Fruit fly (Drosophila melanogaster) whole organism, embryonic: Measurements from ENCODE around the gene PolD3.

Experiments
- Abd-B ChIP-seq: fragments of 200-800 bp; sonication (Bioruptor generic); optimal IDR thresholded peaks from 2 replicates; lab custom pipeline; 2018; ENCODE audit warnings: missing biosample characterization, mild to moderate bottlenecking, missing genetic modification characterization, moderate library complexity
- Ada2b ChIP-seq: fragments of 200-800 bp; sonication (Bioruptor generic); IDR thresholded peaks from 2 replicates; pipeline ENCODE4 v1.3.6; 2022; ENCODE audit warnings: missing biosample characterization, missing genetic modification characterization
- Bgb ChIP-seq: fragments of 200-800 bp; sonication (Bioruptor generic); IDR thresholded peaks from 2 replicates; pipeline ENCODE4 v1.3.6; 2022; ENCODE audit warnings: missing biosample characterization, missing genetic modification characterization; ENCODE audit not compliant: partially characterized antibody
- C15 ChIP-seq: fragments of 200-800 bp; sonication (Bioruptor generic); IDR thresholded peaks from 3 replicates; pipeline ENCODE4 v1.3.6; 2022; ENCODE audit warnings: missing biosample characterization, missing genetic modification characterization
- CG10267 ChIP-seq: fragments of 200-800 bp; sonication (Bioruptor generic); optimal IDR thresholded peaks from 2 replicates; lab custom pipeline; 2018; ENCODE audit warnings: missing biosample characterization, mild to moderate bottlenecking, missing genetic modification characterization, moderate library complexity
- CG10654 ChIP-seq: fragments of 200-800 bp; sonication (Bioruptor generic); optimal IDR thresholded peaks from 2 replicates; lab custom pipeline; 2016; ENCODE audit warnings: missing biosample characterization, missing genetic modification characterization
- CG12299 ChIP-seq: fragments of 200-800 bp; sonication (Bioruptor generic); optimal IDR thresholded peaks from 2 replicates; lab custom pipeline; 2018; ENCODE audit warnings: missing biosample characterization, mild to moderate bottlenecking, missing genetic modification characterization
- CG14667 ChIP-seq: fragments of 200-800 bp; sonication (Bioruptor generic); IDR thresholded peaks from 2 replicates; pipeline ENCODE4 v1.3.6; 2022; ENCODE audit warnings: missing biosample characterization, missing genetic modification characterization
- CG14860 ChIP-seq: fragments of 200-800 bp; sonication (Bioruptor generic); IDR thresholded peaks from 3 replicates; pipeline ENCODE4 v1.3.6; 2022; ENCODE audit warnings: missing biosample characterization, missing genetic modification characterization; ENCODE audit not compliant: partially characterized antibody
- CG15601 ChIP-seq: fragments of 200-800 bp; sonication (Bioruptor generic); optimal IDR thresholded peaks from 3 replicates; lab custom pipeline; 2019; ENCODE audit warnings: missing biosample characterization, mild to moderate bottlenecking, missing genetic modification characterization, moderate library complexity
- CG16813 ChIP-seq: fragments of 200-800 bp; sonication (Bioruptor generic); IDR thresholded peaks from 3 replicates; pipeline ENCODE4 v1.3.6; 2022; ENCODE audit warnings: missing biosample characterization, missing genetic modification characterization; ENCODE audit not compliant: partially characterized antibody
- CG17802 ChIP-seq: fragments of 200-800 bp; sonication (Bioruptor generic); optimal IDR thresholded peaks from 2 replicates; lab custom pipeline; 2018; ENCODE audit warnings: missing biosample characterization, mild to moderate bottlenecking, missing genetic modification characterization, moderate library complexity
- CG3407 ChIP-seq: fragments of 200-800 bp; sonication (Bioruptor generic); optimal IDR thresholded peaks from 2 replicates; lab custom pipeline; 2018; ENCODE audit warnings: missing biosample characterization, mild to moderate bottlenecking, missing genetic modification characterization
- CG34224 ChIP-seq: fragments of 200-800 bp; sonication (Bioruptor generic); IDR thresholded peaks from 3 replicates; pipeline ENCODE4 v1.3.6; 2022; ENCODE audit warnings: missing biosample characterization, missing genetic modification characterization; ENCODE audit not compliant: partially characterized antibody
- CG4424 ChIP-seq: fragments of 200-800 bp; sonication (Bioruptor generic); optimal IDR thresholded peaks from 3 replicates; lab custom pipeline; 2016; ENCODE audit warnings: missing biosample characterization, missing genetic modification characterization
- CG4707 ChIP-seq: fragments of 200-800 bp; sonication (Bioruptor generic); optimal IDR thresholded peaks from 2 replicates; lab custom pipeline; 2018; ENCODE audit warnings: missing biosample characterization, mild to moderate bottlenecking, missing genetic modification characterization, moderate library complexity
- CG6272 ChIP-seq: fragments of 200-800 bp; sonication (Bioruptor generic); IDR thresholded peaks from 2 replicates; pipeline ENCODE4 v1.3.6; 2022; ENCODE audit warnings: missing biosample characterization, missing genetic modification characterization
- CG6791 ChIP-seq: fragments of 200-800 bp; sonication (Bioruptor generic); IDR thresholded peaks from 3 replicates; pipeline ENCODE4 v1.3.6; 2022; ENCODE audit warnings: missing biosample characterization, missing genetic modification characterization; ENCODE audit not compliant: partially characterized antibody
- CG7928 ChIP-seq: fragments of 200-800 bp; sonication (Bioruptor generic); optimal IDR thresholded peaks from 2 replicates; lab custom pipeline; 2017; ENCODE audit warnings: missing biosample characterization, mild to moderate bottlenecking, missing genetic modification characterization
- CG8290 ChIP-seq, 3 experiments: fragments of 200-800 bp; sonication (Bioruptor generic); optimal IDR thresholded peaks; 2 replicates each; lab custom pipeline; 2016 to 2019; ENCODE audit warnings: missing biosample characterization in 3 of 3, missing genetic modification characterization in 3 of 3, mild to moderate bottlenecking in 2 of 3, moderate library complexity in 1 of 3
- CG8765 ChIP-seq: fragments of 200-800 bp; sonication (Bioruptor generic); IDR thresholded peaks from 2 replicates; pipeline ENCODE4 v1.3.6; 2022; ENCODE audit warnings: missing biosample characterization, missing genetic modification characterization
- CG9215 ChIP-seq: fragments of 200-800 bp; sonication (Bioruptor generic); IDR thresholded peaks from 2 replicates; pipeline ENCODE4 v1.3.6; 2022; ENCODE audit warnings: missing biosample characterization, missing genetic modification characterization
- CG9797 ChIP-seq: fragments of 200-800 bp; sonication (Bioruptor generic); optimal IDR thresholded peaks from 3 replicates; lab custom pipeline; 2018; ENCODE audit warnings: missing biosample characterization, mild to moderate bottlenecking, missing genetic modification characterization
- CoRest ChIP-seq: fragments of 200-800 bp; sonication (Bioruptor generic); optimal IDR thresholded peaks from 3 replicates; lab custom pipeline; 2018; ENCODE audit warnings: missing biosample characterization, mild to moderate bottlenecking, missing genetic modification characterization, moderate library complexity
- HLH3B ChIP-seq: fragments of 200-800 bp; sonication (Bioruptor generic); IDR thresholded peaks from 2 replicates; pipeline ENCODE4 v1.3.6; 2022; ENCODE audit warnings: missing biosample characterization, missing genetic modification characterization
- Lim3 ChIP-seq: fragments of 200-800 bp; sonication (Bioruptor generic); IDR thresholded peaks from 2 replicates; pipeline ENCODE4 v1.3.6; 2022; ENCODE audit warnings: missing biosample characterization, missing genetic modification characterization
- MBD-R2 ChIP-seq: fragments of 200-800 bp; sonication (Bioruptor generic); IDR thresholded peaks from 2 replicates; pipeline ENCODE4 v1.3.6; 2022; ENCODE audit warnings: missing biosample characterization, missing genetic modification characterization
- Med ChIP-seq: fragments of 200-800 bp; sonication (Bioruptor generic); peaks from one replicate; lab custom pipeline; 2016; ENCODE audit warnings: missing biosample characterization, missing genetic modification characterization, mild to moderate bottlenecking, inconsistent platforms, moderate library complexity
- PHDP ChIP-seq: fragments of 200-800 bp; sonication (Bioruptor generic); optimal IDR thresholded peaks from 3 replicates; lab custom pipeline; 2018; ENCODE audit warnings: missing biosample characterization, mild to moderate bottlenecking, missing genetic modification characterization, moderate library complexity
- Sin3A ChIP-seq: fragments of >200 bp; optimal IDR thresholded peaks from 2 replicates; lab custom pipeline; 2018
- Sox100B ChIP-seq: fragments of 200-800 bp; sonication (Bioruptor generic); optimal IDR thresholded peaks from 3 replicates; lab custom pipeline; 2018; ENCODE audit warnings: missing biosample characterization, mild to moderate bottlenecking, missing genetic modification characterization
- Ssrp ChIP-seq: fragments of 200-800 bp; sonication (Bioruptor generic); optimal IDR thresholded peaks from 2 replicates; lab custom pipeline; 2018; ENCODE audit warnings: missing biosample characterization, mild to moderate bottlenecking, missing genetic modification characterization, moderate library complexity
- al ChIP-seq: fragments of 200-800 bp; sonication (Bioruptor generic); IDR thresholded peaks from 2 replicates; pipeline ENCODE4 v1.3.6; 2022; ENCODE audit warnings: missing biosample characterization, missing genetic modification characterization
- ash1 ChIP-seq: fragments of 200-800 bp; sonication (Bioruptor generic); optimal IDR thresholded peaks from 2 replicates; lab custom pipeline; 2018; ENCODE audit warnings: missing biosample characterization, mild to moderate bottlenecking, missing genetic modification characterization
- chinmo ChIP-seq: fragments of 200-800 bp; sonication (Bioruptor generic); IDR thresholded peaks from 4 replicates; pipeline ENCODE4 v1.3.6; 2022; ENCODE audit warnings: missing biosample characterization, missing genetic modification characterization; ENCODE audit not compliant: partially characterized antibody
- gem ChIP-seq: fragments of 200-800 bp; sonication (Bioruptor generic); optimal IDR thresholded peaks from 2 replicates; lab custom pipeline; 2019; ENCODE audit warnings: missing biosample characterization, mild to moderate bottlenecking, missing genetic modification characterization, moderate library complexity
- hbn ChIP-seq: fragments of 200-800 bp; sonication (Bioruptor generic); IDR thresholded peaks from 2 replicates; pipeline ENCODE4 v1.3.6; 2022; ENCODE audit warnings: missing biosample characterization, missing genetic modification characterization; ENCODE audit not compliant: partially characterized antibody
- kay ChIP-seq: fragments of 200-800 bp; sonication (Bioruptor generic); optimal IDR thresholded peaks from 2 replicates; lab custom pipeline; 2016; ENCODE audit warnings: missing biosample characterization, missing genetic modification characterization
- luna ChIP-seq: fragments of 200-800 bp; sonication (Bioruptor generic); optimal IDR thresholded peaks from 2 replicates; lab custom pipeline; 2016; ENCODE audit warnings: missing biosample characterization, missing genetic modification characterization
- phol ChIP-seq: fragments of 200-800 bp; sonication (Bioruptor generic); optimal IDR thresholded peaks from 3 replicates; lab custom pipeline; 2018; ENCODE audit warnings: missing biosample characterization, mild to moderate bottlenecking, missing genetic modification characterization, moderate library complexity
- pzg ChIP-seq: fragments of 200-800 bp; sonication (Bioruptor generic); optimal IDR thresholded peaks from 3 replicates; lab custom pipeline; 2018; ENCODE audit warnings: missing biosample characterization, mild to moderate bottlenecking, missing genetic modification characterization, moderate library complexity
- sqz ChIP-seq: fragments of 200-800 bp; sonication (Bioruptor generic); optimal IDR thresholded peaks from 3 replicates; lab custom pipeline; 2018; ENCODE audit warnings: missing biosample characterization, mild to moderate bottlenecking, missing genetic modification characterization
- stwl ChIP-seq: fragments of 200-800 bp; sonication (Bioruptor generic); optimal IDR thresholded peaks from 3 replicates; lab custom pipeline; 2018; ENCODE audit warnings: missing biosample characterization, mild to moderate bottlenecking, missing genetic modification characterization, moderate library complexity
- sug ChIP-seq: fragments of 200-800 bp; optimal IDR thresholded peaks from 2 replicates; lab custom pipeline; 2019; ENCODE audit warnings: missing biosample characterization, mild to moderate bottlenecking, missing genetic modification characterization, moderate library complexity
- toy ChIP-seq: fragments of 200-800 bp; sonication (Bioruptor generic); IDR thresholded peaks from 2 replicates; pipeline ENCODE4 v1.3.6; 2022; ENCODE audit warnings: missing biosample characterization, missing genetic modification characterization
- unc-4 ChIP-seq: fragments of 200-800 bp; sonication (Bioruptor generic); IDR thresholded peaks from 2 replicates; pipeline ENCODE4 v1.3.6; 2022; ENCODE audit warnings: missing biosample characterization, missing genetic modification characterization; ENCODE audit not compliant: partially characterized antibody
- zfh1 ChIP-seq: fragments of 200-800 bp; sonication (Bioruptor generic); IDR thresholded peaks from 3 replicates; pipeline ENCODE4 v1.3.6; 2022; ENCODE audit warnings: missing biosample characterization, missing genetic modification characterization

The PolD3 gene

DNA sequence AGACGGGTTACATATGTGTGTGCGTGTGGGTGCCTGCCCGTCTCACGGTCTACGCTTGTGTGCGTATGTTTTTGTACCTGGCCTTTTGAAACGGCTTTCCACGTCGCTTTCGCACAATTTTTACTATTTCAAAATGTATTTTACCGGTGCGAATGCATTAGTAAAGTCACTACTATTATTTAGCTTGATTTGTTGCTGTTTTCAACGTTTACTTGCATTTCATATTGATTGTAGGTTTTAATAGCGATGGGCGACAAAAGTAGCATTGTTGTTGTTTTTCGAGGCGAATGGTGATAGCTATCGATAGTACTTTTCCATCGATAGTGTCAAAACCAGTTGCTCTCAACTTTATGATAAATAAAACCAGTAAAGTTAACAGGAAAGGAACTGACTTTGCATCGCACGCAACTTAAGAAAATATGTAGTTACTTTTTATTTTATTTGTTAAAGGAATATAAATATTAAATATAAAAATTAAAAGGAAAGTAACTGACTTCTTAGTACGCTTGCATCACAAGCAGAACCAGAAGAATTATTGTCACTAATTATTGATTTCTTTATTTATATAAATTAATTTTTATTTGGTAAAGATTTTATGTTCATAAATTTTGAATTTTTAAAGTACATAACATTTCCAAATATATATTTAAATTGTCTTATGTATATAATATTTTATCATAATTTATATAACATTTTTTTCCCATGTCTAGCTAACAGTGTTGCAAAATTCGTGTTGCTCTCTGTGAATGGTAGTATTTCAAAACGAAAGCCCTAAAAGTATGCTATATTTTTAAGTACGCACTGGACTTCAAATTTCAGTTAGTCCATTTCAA lies 15.9 kb upstream of the PolD3 start, which contains the start of gene Cul3 (continued):
- TF ChIP-seq Med (GFP tag; lab: Kevin White, UChicago): peak; percentile 72
- no peak for TF ChIP-seq luna (GFP tag; lab: Kevin White, UChicago)
- TF ChIP-seq gem (tag; lab: Kevin White, UChicago): peak; percentile 50
- TF ChIP-seq CG6272 (GFP tag; lab: Robert Waterston, UW): peak; percentile 37
- no peak for TF ChIP-seq CG3407 (GFP tag; lab: Kevin White, UChicago)
- no peak for TF ChIP-seq CG7928 (GFP tag; lab: Kevin White, UChicago)
- peak; percentile 9 for TF ChIP-seq CG4424 (GFP tag; lab: Kevin White, UChicago)
- peak; percentile 8 for TF ChIP-seq CG15601 (tag; lab: Kevin White, UChicago)
- no peak for TF ChIP-seq CG10654 (GFP tag; lab: Kevin White, UChicago)
- peak; percentile 38 for TF ChIP-seq CoRest
- TF ChIP-seq al (GFP tag; lab: Robert Waterston, UW): no peak
- TF ChIP-seq pzg: peak; percentile 35
- no peak for TF ChIP-seq CG8290 (GFP tag; optimal IDR thresholded peaks at IDR 0.05; lab: Kevin White, UChicago)
- peak in 1 of 2 experiments; percentile 18 for TF ChIP-seq CG8290 (tag; optimal IDR thresholded peaks at IDR 0.05; lab: Kevin White, UChicago)
- no peak; the same call in 1 of the 2 replicates for TF ChIP-seq CG8765
- TF ChIP-seq MBD-R2 (GFP tag; lab: Robert Waterston, UW): 0 out of 2 replicates have a peak, but pooled peaks have one; percentile 16
- peak; percentile 76 for TF ChIP-seq Bgb (GFP tag; lab: Robert Waterston, UW)
- TF ChIP-seq CG9215: 0 out of 2 replicates have a peak, but pooled peaks have one; percentile 26
- no peak for TF ChIP-seq CG17802 (tag; lab: Kevin White, UChicago)
- TF ChIP-seq ash1: no peak
- TF ChIP-seq CG16813 (GFP tag; lab: Robert Waterston, UW): peak; percentile 86
- TF ChIP-seq Ada2b (GFP tag; lab: Robert Waterston, UW): 0 out of 2 replicates have a peak, but pooled peaks have one; percentile 19
- TF ChIP-seq Ssrp (tag; lab: Kevin White, UChicago): peak; percentile 1
- 0 out of 3 replicates have a peak, but pooled peaks have one; percentile 3 for TF ChIP-seq zfh1 (GFP tag; lab: Robert Waterston, UW)
- peak; percentile 72 for TF ChIP-seq hbn (GFP tag; lab: Robert Waterston, UW)
- TF ChIP-seq CG14860: peak; percentile 63; the same call in 2 of the 3 replicates
- no peak for TF ChIP-seq C15 (GFP tag; lab: Robert Waterston, UW)
- peak; percentile 3 for TF ChIP-seq CG12299 (tag; lab: Kevin White, UChicago)
- peak; percentile 2 for TF ChIP-seq CG9797 (GFP tag; lab: Kevin White, UChicago)
- no peak for TF ChIP-seq Lim3 (GFP tag; lab: Robert Waterston, UW)
- peak; percentile 87 for TF ChIP-seq CG10267
- peak; percentile 22 for TF ChIP-seq phol
- TF ChIP-seq PHDP (tag; lab: Kevin White, UChicago): no peak
- TF ChIP-seq CG34224 (GFP tag; lab: Robert Waterston, UW): peak; percentile 73
- TF ChIP-seq Sox100B (GFP tag; lab: Kevin White, UChicago): peak; percentile 21
- peak; percentile 80 for TF ChIP-seq CG6791 (GFP tag; lab: Robert Waterston, UW)
- TF ChIP-seq Abd-B (GFP tag; lab: Kevin White, UChicago): peak; percentile 62
- no peak for TF ChIP-seq sqz (GFP tag; lab: Kevin White, UChicago)
- no peak for TF ChIP-seq CG14667 (GFP tag; lab: Robert Waterston, UW)
- peak; percentile 24 for TF ChIP-seq Sin3A (lab: Kevin White, UChicago)
- no peak for TF ChIP-seq toy (GFP tag; lab: Robert Waterston, UW)
- no peak for TF ChIP-seq HLH3B
- no peak for TF ChIP-seq sug (tag; lab: Kevin White, UChicago)
- TF ChIP-seq chinmo (GFP tag; lab: Robert Waterston, UW): peak; percentile 84; the same call in 3 of the 4 replicates
- peak; percentile 36 for TF ChIP-seq stwl (tag; lab: Kevin White, UChicago)
- no peak for TF ChIP-seq kay (GFP tag; lab: Kevin White, UChicago)
- TF ChIP-seq CG4707 (GFP tag; lab: Kevin White, UChicago): no peak
- TF ChIP-seq unc-4 (GFP tag; lab: Robert Waterston, UW): peak; percentile 72
